Worm (Caenorhabditis elegans) whole organism, L2 larva: ENCODE results near the gene zip-2.

Source experiments
- C34F6.9 ChIP-seq: fragments of 150-350 bp; optimal IDR thresholded peaks from 2 replicates; lab custom pipeline; 2014; ENCODE audit warnings: missing biosample characterization, missing genetic modification characterization
- F13H6.1 ChIP-seq: sonication (generic microtip); optimal IDR thresholded peaks from 2 replicates; lab custom pipeline; 2016; ENCODE audit warnings: missing genetic modification characterization, missing compliant biosample characterization
- R02D3.7 ChIP-seq: fragments of 150-350 bp; optimal IDR thresholded peaks from 2 replicates; lab custom pipeline; 2014; ENCODE audit warnings: missing biosample characterization, missing genetic modification characterization
- Y55F3AM.14 ChIP-seq: fragments of 200-800 bp; sonication (Bioruptor generic); optimal IDR thresholded peaks from 2 replicates; lab custom pipeline; 2018; ENCODE audit warnings: mild to moderate bottlenecking, missing genetic modification characterization, missing compliant biosample characterization
- ZK546.5 ChIP-seq: sonication (generic microtip); optimal IDR thresholded peaks from 2 replicates; lab custom pipeline; 2017; ENCODE audit warnings: missing biosample characterization, missing genetic modification characterization
- alr-1 ChIP-seq: fragments of 150-350 bp; optimal IDR thresholded peaks from 2 replicates; lab custom pipeline; 2014; ENCODE audit warnings: missing biosample characterization, missing genetic modification characterization
- aly-2 ChIP-seq: fragments of 150-350 bp; optimal IDR thresholded peaks from 2 replicates; lab custom pipeline; 2014; ENCODE audit warnings: missing biosample characterization, missing genetic modification characterization
- ama-1 ChIP-seq: fragments of 150-350 bp; optimal IDR thresholded peaks from 2 replicates; lab custom pipeline; 2018; ENCODE audit warnings: inconsistent platforms
- blmp-1 ChIP-seq: sonication (generic microtip); optimal IDR thresholded peaks from 2 replicates; lab custom pipeline; 2017; ENCODE audit warnings: missing genetic modification characterization, mild to moderate bottlenecking, missing compliant biosample characterization, antibody characterized with exemption, moderate library complexity; ENCODE audit not compliant: insufficient read depth
- ceh-16 ChIP-seq: fragments of 150-350 bp; optimal IDR thresholded peaks from 2 replicates; lab custom pipeline; 2014; ENCODE audit warnings: missing biosample characterization, missing genetic modification characterization
- ceh-82 ChIP-seq: fragments of 150-350 bp; optimal IDR thresholded peaks from 2 replicates; lab custom pipeline; 2014; ENCODE audit warnings: missing biosample characterization, missing genetic modification characterization
- crh-2 ChIP-seq: sonication (generic microtip); optimal IDR thresholded peaks from 2 replicates; lab custom pipeline; 2017; ENCODE audit warnings: missing biosample characterization, missing genetic modification characterization
- dmd-4 ChIP-seq: sonication (generic microtip); optimal IDR thresholded peaks from 2 replicates; lab custom pipeline; 2017; ENCODE audit warnings: missing biosample characterization, missing genetic modification characterization
- egl-27 ChIP-seq: sonication (generic microtip); optimal IDR thresholded peaks from 3 replicates; lab custom pipeline; 2017; ENCODE audit warnings: missing biosample characterization, missing genetic modification reagents, missing genetic modification characterization
- elt-1 ChIP-seq: fragments of 150-350 bp; optimal IDR thresholded peaks from 2 replicates; lab custom pipeline; 2014; ENCODE audit warnings: missing biosample characterization, missing genetic modification characterization
- elt-3 ChIP-seq: sonication (generic microtip); optimal IDR thresholded peaks from 2 replicates; lab custom pipeline; 2017; ENCODE audit warnings: missing biosample characterization, missing genetic modification characterization
- fos-1 ChIP-seq: fragments of 150-350 bp; optimal IDR thresholded peaks from 2 replicates; lab custom pipeline; 2014; ENCODE audit warnings: missing biosample characterization, missing genetic modification characterization
- gmeb-1 ChIP-seq: fragments of 150-350 bp; optimal IDR thresholded peaks from 2 replicates; lab custom pipeline; 2014; ENCODE audit warnings: missing biosample characterization, missing genetic modification characterization
- lin-11 ChIP-seq: fragments of 150-350 bp; sonication (generic microtip); optimal IDR thresholded peaks from 2 replicates; lab custom pipeline; 2014; ENCODE audit warnings: missing biosample characterization, missing genetic modification characterization, inconsistent platforms, mixed read lengths
- lin-13 ChIP-seq: fragments of 150-350 bp; optimal IDR thresholded peaks from 2 replicates; lab custom pipeline; 2014; ENCODE audit warnings: missing biosample characterization, missing genetic modification reagents, missing genetic modification characterization
- lin-39 ChIP-seq: fragments of 150-350 bp; optimal IDR thresholded peaks from 2 replicates; lab custom pipeline; 2014; ENCODE audit warnings: missing biosample characterization, missing genetic modification reagents, missing genetic modification characterization
- lsy-2 ChIP-seq, 2 experiments: fragments of 150-350 bp in 1 of 2; sonication (generic microtip) in 1 of 2; optimal IDR thresholded peaks; 2 replicates each; lab custom pipeline; 2014 to 2017; ENCODE audit warnings: missing biosample characterization in 2 of 2, missing genetic modification characterization in 2 of 2
- mab-5 ChIP-seq: fragments of 150-350 bp; optimal IDR thresholded peaks from 2 replicates; lab custom pipeline; 2014; ENCODE audit warnings: missing biosample characterization, missing genetic modification characterization
- mbf-1 ChIP-seq: sonication (generic microtip); optimal IDR thresholded peaks from 2 replicates; lab custom pipeline; 2017; ENCODE audit warnings: missing biosample characterization, missing genetic modification characterization
- mdl-1 ChIP-seq, 2 experiments: fragments of 150-350 bp in 1 of 2; sonication (generic microtip) in 1 of 2; optimal IDR thresholded peaks; 2 replicates each; lab custom pipeline; 2017; ENCODE audit warnings: missing biosample characterization in 2 of 2, missing genetic modification characterization in 2 of 2
- nhr-10 ChIP-seq: sonication (generic microtip); optimal IDR thresholded peaks from 2 replicates; lab custom pipeline; 2017; ENCODE audit warnings: missing biosample characterization, missing genetic modification characterization
- nhr-12 ChIP-seq: fragments of 150-350 bp; optimal IDR thresholded peaks from 2 replicates; lab custom pipeline; 2014; ENCODE audit warnings: missing biosample characterization, missing genetic modification characterization
- nhr-129 ChIP-seq: fragments of 150-350 bp; optimal IDR thresholded peaks from 2 replicates; lab custom pipeline; 2014; ENCODE audit warnings: missing biosample characterization, missing genetic modification characterization
- nhr-21 ChIP-seq: fragments of 150-350 bp; optimal IDR thresholded peaks from 2 replicates; lab custom pipeline; 2014; ENCODE audit warnings: missing biosample characterization, missing genetic modification characterization
- nhr-23 ChIP-seq: fragments of 150-350 bp; optimal IDR thresholded peaks from 2 replicates; lab custom pipeline; 2014; ENCODE audit warnings: missing biosample characterization, missing genetic modification reagents, missing genetic modification characterization
- nhr-237 ChIP-seq: fragments of 150-350 bp; optimal IDR thresholded peaks from 2 replicates; lab custom pipeline; 2014; ENCODE audit warnings: missing biosample characterization, missing genetic modification characterization
- nhr-25 ChIP-seq: fragments of 150-350 bp; sonication (generic microtip); optimal IDR thresholded peaks from 3 replicates; lab custom pipeline; 2014; ENCODE audit warnings: missing biosample characterization, missing genetic modification characterization
- nhr-6 ChIP-seq: fragments of 150-350 bp; optimal IDR thresholded peaks from 2 replicates; lab custom pipeline; 2014; ENCODE audit warnings: missing biosample characterization, missing genetic modification characterization
- nhr-77 ChIP-seq: fragments of 150-350 bp; optimal IDR thresholded peaks from 2 replicates; lab custom pipeline; 2014; ENCODE audit warnings: missing biosample characterization, missing genetic modification characterization
- peb-1 ChIP-seq: fragments of 150-350 bp; optimal IDR thresholded peaks from 2 replicates; lab custom pipeline; 2014; ENCODE audit warnings: missing biosample characterization, missing genetic modification characterization
- sem-4 ChIP-seq: fragments of 150-350 bp; optimal IDR thresholded peaks from 2 replicates; lab custom pipeline; 2014; ENCODE audit warnings: missing biosample characterization, missing genetic modification reagents, missing genetic modification characterization
- skn-1 ChIP-seq: sonication (generic microtip); optimal IDR thresholded peaks from 2 replicates; lab custom pipeline; 2017; ENCODE audit warnings: missing biosample characterization, missing genetic modification characterization
- sma-9 ChIP-seq, 2 experiments: fragments of 150-350 bp in 1 of 2; sonication (generic microtip) in 1 of 2; optimal IDR thresholded peaks; 2 replicates each; lab custom pipeline; 2014 to 2016; ENCODE audit warnings: missing genetic modification characterization in 2 of 2, mild to moderate bottlenecking in 1 of 2, missing biosample characterization in 1 of 2, missing compliant biosample characterization in 1 of 2, missing genetic modification reagents in 1 of 2, moderate library complexity in 1 of 2
- snpc-4 ChIP-seq: fragments of 150-350 bp; optimal IDR thresholded peaks from 2 replicates; lab custom pipeline; 2014; ENCODE audit warnings: missing biosample characterization, missing genetic modification characterization
- unc-55 ChIP-seq: fragments of 150-350 bp; sonication (generic microtip); optimal IDR thresholded peaks from 3 replicates; lab custom pipeline; 2014; ENCODE audit warnings: missing biosample characterization, missing genetic modification reagents, missing genetic modification characterization
- unc-62 ChIP-seq: fragments of 150-350 bp; optimal IDR thresholded peaks from 2 replicates; lab custom pipeline; 2014; ENCODE audit warnings: missing biosample characterization, missing genetic modification reagents, missing genetic modification characterization
- zag-1 ChIP-seq: fragments of 150-350 bp; optimal IDR thresholded peaks from 2 replicates; lab custom pipeline; 2014; ENCODE audit warnings: missing biosample characterization, missing genetic modification characterization
- ztf-1 ChIP-seq: fragments of 200-800 bp; sonication (Bioruptor generic); conservative IDR thresholded peaks from 2 replicates; pipeline ENCODE4 v1.3.6; 2022; ENCODE audit warnings: missing genetic modification characterization, missing compliant biosample characterization
- ztf-11 ChIP-seq: sonication (generic microtip); optimal IDR thresholded peaks from 2 replicates; lab custom pipeline; 2017; ENCODE audit warnings: missing biosample characterization, missing genetic modification characterization

zip-2 gene

ce11 chrIII:833711-834442, 1.1 kb downstream of the zip-2 start (continued):
- TF ChIP-seq nhr-237 (tag; lab: Kevin White, UChicago) (no peak), ztf-1 (GFP tag; lab: Robert Waterston, UW) (no peak), nhr-6 (peak; percentile 56), mab-5 (tag; lab: Kevin White, UChicago) (peak; percentile 70), unc-55 (GFP tag; lab: Kevin White, UChicago) (peak; percentile 96), zag-1 (tag; lab: Kevin White, UChicago) (peak; percentile 87), aly-2 (tag; lab: Kevin White, UChicago) (no peak), mdl-1 (tag; optimal IDR thresholded peaks at IDR 0.05; lab: Kevin White, UChicago) (peak; percentile 83 to 94), nhr-12 (tag; lab: Kevin White, UChicago) (no peak), peb-1 (tag; lab: Kevin White, UChicago) (peak; percentile 49)

DNA sequence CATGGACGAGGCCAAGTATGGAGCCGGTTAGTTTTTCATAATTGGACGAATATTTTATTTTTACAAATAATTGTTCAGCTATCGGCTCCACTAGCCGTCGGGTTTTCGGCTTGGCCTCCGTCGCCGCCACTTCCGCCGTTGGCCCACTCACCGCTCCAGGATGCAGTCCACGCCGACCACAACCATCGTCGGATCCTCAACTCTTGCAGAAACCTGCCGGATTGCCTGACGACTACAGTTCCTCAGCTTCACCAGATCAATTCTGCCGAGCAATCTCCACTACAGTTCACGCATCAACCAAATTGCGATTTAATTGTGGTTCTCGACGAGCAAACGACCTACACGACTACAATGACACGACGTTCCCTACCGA, 1.6 kb downstream of the zip-2 start:
- TF ChIP-seq Y55F3AM.14: peak; percentile 14
- no peak for TF ChIP-seq ZK546.5 (tag; lab: Kevin White, UChicago)

DNA sequence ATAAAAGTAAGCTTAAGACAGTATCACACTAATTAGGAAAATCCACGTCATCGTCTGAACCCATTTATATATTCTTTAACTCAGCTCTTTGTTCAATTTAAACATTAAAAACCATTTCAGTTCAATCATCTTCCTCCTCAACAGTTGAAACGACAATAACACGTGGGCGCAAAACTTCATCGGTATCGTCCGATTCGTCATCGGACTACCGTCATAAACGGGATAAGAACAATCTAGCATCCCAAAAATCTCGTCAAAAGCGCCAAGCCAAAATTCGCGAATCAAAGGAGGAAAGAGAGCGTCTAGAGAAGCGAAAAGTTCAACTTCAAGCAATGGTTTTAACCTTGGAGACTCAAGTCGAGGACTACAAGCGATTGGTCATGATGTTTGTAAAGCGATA, 2.4 kb downstream of the zip-2 start:
- TF ChIP-seq ceh-82 (tag; lab: Kevin White, UChicago) (no peak), ama-1 (lab: Kevin White, UChicago) (peak; percentile 30)

ce11 chrIII:835713-836278, 3.0 kb downstream of the zip-2 start:
- peak; percentile 20 for TF ChIP-seq ceh-82 (tag; lab: Kevin White, UChicago)
- TF ChIP-seq nhr-23 (tag; lab: Kevin White, UChicago): no peak
- TF ChIP-seq lin-11 (tag; lab: Kevin White, UChicago): no peak
- peak; percentile 49 for TF ChIP-seq egl-27 (tag; lab: Kevin White, UChicago)
- peak; percentile 54 for TF ChIP-seq F13H6.1 (tag; lab: Kevin White, UChicago)
- TF ChIP-seq nhr-10 (tag; lab: Kevin White, UChicago): no peak
- peak; percentile 97 for TF ChIP-seq Y55F3AM.14
- no peak for TF ChIP-seq C34F6.9 (tag; lab: Kevin White, UChicago)
- peak; percentile 79 for TF ChIP-seq nhr-21
- TF ChIP-seq fos-1 (tag; lab: Kevin White, UChicago): peak; percentile 28
- no peak for TF ChIP-seq ztf-1 (GFP tag; lab: Robert Waterston, UW)
- TF ChIP-seq lin-39 (tag; lab: Kevin White, UChicago): no peak
- TF ChIP-seq nhr-6: peak; percentile 66
- no peak for TF ChIP-seq alr-1 (tag; lab: Kevin White, UChicago)
- TF ChIP-seq nhr-129 (tag; lab: Kevin White, UChicago): peak; percentile 61
- TF ChIP-seq lin-13: peak; percentile 63
- no peak for TF ChIP-seq ZK546.5 (tag; lab: Kevin White, UChicago)
- no peak for TF ChIP-seq dmd-4 (tag; lab: Kevin White, UChicago)
- TF ChIP-seq R02D3.7 (tag; lab: Kevin White, UChicago): no peak
- TF ChIP-seq elt-1: no peak
- peak; percentile 38 for TF ChIP-seq skn-1 (tag; lab: Kevin White, UChicago)
- TF ChIP-seq snpc-4 (tag; lab: Kevin White, UChicago): no peak
- TF ChIP-seq zag-1 (tag; lab: Kevin White, UChicago): peak; percentile 3
- TF ChIP-seq nhr-25: peak; percentile 76
- no peak for TF ChIP-seq ceh-16
- TF ChIP-seq nhr-12 (tag; lab: Kevin White, UChicago): no peak
- TF ChIP-seq mdl-1 (tag; optimal IDR thresholded peaks at IDR 0.05; lab: Kevin White, UChicago): peak; percentile 33 to 57
- TF ChIP-seq gmeb-1 (tag; lab: Kevin White, UChicago): peak; percentile 33
- peak; percentile 55 to 60 for TF ChIP-seq lsy-2 (tag; optimal IDR thresholded peaks at IDR 0.05; lab: Kevin White, UChicago)
- TF ChIP-seq nhr-77: no peak
- no peak for TF ChIP-seq sem-4 (tag; lab: Kevin White, UChicago)
- no peak for TF ChIP-seq peb-1 (tag; lab: Kevin White, UChicago)
- TF ChIP-seq unc-62 (GFP tag; lab: Kevin White, UChicago): no peak
- TF ChIP-seq sma-9 (GFP tag; optimal IDR thresholded peaks at IDR 0.05; lab: Kevin White, UChicago): peak; percentile 61
- TF ChIP-seq sma-9 (tag; optimal IDR thresholded peaks at IDR 0.05; lab: Kevin White, UChicago): no peak
- TF ChIP-seq elt-3 (tag; lab: Kevin White, UChicago): no peak
- TF ChIP-seq aly-2 (tag; lab: Kevin White, UChicago): no peak
- peak; percentile 32 for TF ChIP-seq mbf-1 (tag; lab: Kevin White, UChicago)
- peak; percentile 55 for TF ChIP-seq crh-2 (tag; lab: Kevin White, UChicago)
- TF ChIP-seq mab-5 (tag; lab: Kevin White, UChicago): peak; percentile 59
- no peak for TF ChIP-seq ztf-11
- TF ChIP-seq unc-55 (GFP tag; lab: Kevin White, UChicago): peak; percentile 43
- TF ChIP-seq blmp-1: peak; percentile 10
